Fruit fly (Drosophila melanogaster): Measurements from ENCODE around the gene CG7829.

The CG7829 gene

dm6 chr3R:29802753-29803313 is 14.7 kb downstream of the CG7829 start, which contains the start of the genes Etfb and CG7789 (continued):
- TF ChIP-seq Jarid2 (GFP tag; optimal IDR thresholded peaks at IDR 0.05) (no peak), CG8089 (GFP tag; optimal IDR thresholded peaks at IDR 0.05) (peak; percentile 55), bcd (GFP tag; optimal IDR thresholded peaks at IDR 0.05) (peak; percentile 70), CG13296 (GFP tag; optimal IDR thresholded peaks at IDR 0.05) (no peak), Bteb2 (GFP tag; optimal IDR thresholded peaks at IDR 0.05) (peak; percentile 59), Lim3 (GFP tag; IDR thresholded peaks at IDR 0.05) (no peak), NC2β (GFP tag; optimal IDR thresholded peaks at IDR 0.05) (peak; percentile 80), exex (tag; optimal IDR thresholded peaks at IDR 0.05) (peak; percentile 74), mld (GFP tag; IDR thresholded peaks at IDR 0.05; ENCODE audit: partially characterized antibody) (no peak), repo (GFP tag; optimal IDR thresholded peaks at IDR 0.05) (peak; percentile 54), CG3407 (GFP tag; optimal IDR thresholded peaks at IDR 0.05) (no peak), Ssrp (tag; optimal IDR thresholded peaks at IDR 0.05) (peak; percentile 64), ham (GFP tag; IDR thresholded peaks at IDR 0.05) (peak; percentile 53; the same call in 1 of the 2 replicates), cg (GFP tag; optimal IDR thresholded peaks at IDR 0.05) (no peak), CG42726 (GFP tag; IDR thresholded peaks at IDR 0.05; ENCODE audit: partially characterized antibody) (peak; percentile 60; the same call in 1 of the 2 replicates), D19B (GFP tag; optimal IDR thresholded peaks at IDR 0.05) (no peak), CG14860 (GFP tag; IDR thresholded peaks at IDR 0.05; ENCODE audit: partially characterized antibody) (peak; percentile 70), NC2α (GFP tag; optimal IDR thresholded peaks at IDR 0.05) (no peak), Poxn (GFP tag; IDR thresholded peaks at IDR 0.05) (peak; percentile 40; the same call in 1 of the 2 replicates), chn (GFP tag; optimal IDR thresholded peaks at IDR 0.05) (peak; percentile 51), pita (GFP tag; optimal IDR thresholded peaks at IDR 0.05) (no peak), br (optimal IDR thresholded peaks at IDR 0.05) (no peak), CG6654 (GFP tag; optimal IDR thresholded peaks at IDR 0.05) (peak; percentile 21), CG6689 (GFP tag; IDR thresholded peaks at IDR 0.05) (peak; percentile 73), CG3838 (GFP tag; optimal IDR thresholded peaks at IDR 0.05) (no peak), Elba2 (GFP tag; optimal IDR thresholded peaks at IDR 0.05) (no peak), Oaz (GFP tag; IDR thresholded peaks at IDR 0.05) (peak; percentile 62), bigmax (GFP tag; optimal IDR thresholded peaks at IDR 0.05) (no peak), Dfd (GFP tag; optimal IDR thresholded peaks at IDR 0.05) (no peak), sd (tag; optimal IDR thresholded peaks at IDR 0.05) (no peak), HLH3B (GFP tag; IDR thresholded peaks at IDR 0.05) (peak; percentile 67), maf-S (GFP tag; optimal IDR thresholded peaks at IDR 0.05) (peak; percentile 65), bab2 (GFP tag; optimal IDR thresholded peaks at IDR 0.05) (peak; percentile 78), ems (GFP tag; optimal IDR thresholded peaks at IDR 0.05) (peak; percentile 65), ash1 (GFP tag; optimal IDR thresholded peaks at IDR 0.05) (no peak), CrebB (tag; optimal IDR thresholded peaks at IDR 0.05) (peak; percentile 73), Sry-β (GFP tag; optimal IDR thresholded peaks at IDR 0.05) (peak; percentile 83), CG6813 (GFP tag; optimal IDR thresholded peaks at IDR 0.05) (no peak), jumu (GFP tag; optimal IDR thresholded peaks at IDR 0.05) (peak; percentile 78), CG17912 (GFP tag; optimal IDR thresholded peaks at IDR 0.05) (peak; percentile 46), CG7987 (GFP tag; optimal IDR thresholded peaks at IDR 0.05) (no peak), corto (GFP tag; optimal IDR thresholded peaks at IDR 0.05) (no peak), E2f2 (GFP tag; IDR thresholded peaks at IDR 0.05) (peak; percentile 70), al (GFP tag; IDR thresholded peaks at IDR 0.05) (peak; percentile 80), Meics (GFP tag; optimal IDR thresholded peaks at IDR 0.05) (no peak), CG10979 (tag; optimal IDR thresholded peaks at IDR 0.05) (peak; percentile 34), NK7.1 (GFP tag; optimal IDR thresholded peaks at IDR 0.05) (peak; percentile 55), Dref (GFP tag; IDR thresholded peaks at IDR 0.05) (peak; percentile 50), MESR4 (GFP tag; optimal IDR thresholded peaks at IDR 0.05) (peak; percentile 64), CG17829 (tag; optimal IDR thresholded peaks at IDR 0.05) (peak; percentile 70), HLH54F (GFP tag; optimal IDR thresholded peaks at IDR 0.05) (peak; percentile 84)

Measured in whole organism, embryonic.